Fruit fly (Drosophila melanogaster): ENCODE data around the gene Acbp5.

Gene Acbp5

dm6 chr3L:8787701-8788100, 644 bp downstream of the Acbp5 start (continued):
- TF ChIP-seq ERR (GFP tag; optimal IDR thresholded peaks at IDR 0.05) = no peak
- no peak for TF ChIP-seq crol (GFP tag; IDR thresholded peaks at IDR 0.05)
- no peak for TF ChIP-seq unpg (GFP tag; optimal IDR thresholded peaks at IDR 0.05)
- TF ChIP-seq CG2678 (tag; optimal IDR thresholded peaks at IDR 0.05) = peak; percentile 6
- no peak for TF ChIP-seq CG10979 (tag; optimal IDR thresholded peaks at IDR 0.05)
- no peak for TF ChIP-seq zen (tag; optimal IDR thresholded peaks at IDR 0.05)
- peak; percentile 40 for TF ChIP-seq sens (GFP tag)
- no peak for TF ChIP-seq CG10147 (GFP tag; optimal IDR thresholded peaks at IDR 0.05)
- TF ChIP-seq hbn (GFP tag; IDR thresholded peaks at IDR 0.05; ENCODE audit: partially characterized antibody) = no peak
- no peak for TF ChIP-seq Atf6 (GFP tag; IDR thresholded peaks at IDR 0.05)
- no peak for TF ChIP-seq run (tag; optimal IDR thresholded peaks at IDR 0.05)
- peak; percentile 94 for TF ChIP-seq exex (tag; optimal IDR thresholded peaks at IDR 0.05)
- TF ChIP-seq Ravus (GFP tag; IDR thresholded peaks at IDR 0.05) = no peak
- TF ChIP-seq bigmax (GFP tag; optimal IDR thresholded peaks at IDR 0.05) = peak; percentile 59
- no peak for TF ChIP-seq ranshi (GFP tag; IDR thresholded peaks at IDR 0.05)
- no peak for TF ChIP-seq CG4617 (GFP tag; optimal IDR thresholded peaks at IDR 0.05; ENCODE audit: borderline replicate concordance)
- TF ChIP-seq CG12155 (GFP tag; optimal IDR thresholded peaks at IDR 0.05) = no peak
- TF ChIP-seq dimm (GFP tag; IDR thresholded peaks at IDR 0.05) = no peak
- no peak for TF ChIP-seq fru (optimal IDR thresholded peaks at IDR 0.05)
- no peak for TF ChIP-seq sisA (GFP tag; IDR thresholded peaks at IDR 0.05)
- TF ChIP-seq kni (GFP tag; optimal IDR thresholded peaks at IDR 0.05) = no peak
- no peak for TF ChIP-seq Antp (GFP tag; optimal IDR thresholded peaks at IDR 0.05)
- TF ChIP-seq sug (tag; optimal IDR thresholded peaks at IDR 0.05) = peak; percentile 44
- TF ChIP-seq BEAF-32 (GFP tag; optimal IDR thresholded peaks at IDR 0.05) = no peak
- no peak for TF ChIP-seq gcm2 (GFP tag; optimal IDR thresholded peaks at IDR 0.05)
- TF ChIP-seq nau (GFP tag; optimal IDR thresholded peaks at IDR 0.05) = no peak
- no peak for TF ChIP-seq CrebB (tag; optimal IDR thresholded peaks at IDR 0.05)
- no peak for TF ChIP-seq CG11093 (GFP tag; IDR thresholded peaks at IDR 0.05)
- TF ChIP-seq dmrt11E (tag; optimal IDR thresholded peaks at IDR 0.05) = no peak
- no peak for TF ChIP-seq CG8478 (optimal IDR thresholded peaks at IDR 0.05)
- peak; percentile 84 for TF ChIP-seq CG34376 (GFP tag; optimal IDR thresholded peaks at IDR 0.05)
- no peak for TF ChIP-seq CHES-1-like (GFP tag; optimal IDR thresholded peaks at IDR 0.05)
- no peak for TF ChIP-seq CG16863 (GFP tag; optimal IDR thresholded peaks at IDR 0.05)
- no peak for TF ChIP-seq CG42726 (GFP tag; IDR thresholded peaks at IDR 0.05; ENCODE audit: partially characterized antibody)
- no peak for TF ChIP-seq Xbp1 (GFP tag; optimal IDR thresholded peaks at IDR 0.05)
- TF ChIP-seq Hmr (GFP tag; optimal IDR thresholded peaks at IDR 0.05) = no peak
- TF ChIP-seq CG17359 (tag; optimal IDR thresholded peaks at IDR 0.05) = no peak
- TF ChIP-seq Sin3A (optimal IDR thresholded peaks at IDR 0.05) = no peak
- TF ChIP-seq BtbVII (GFP tag; optimal IDR thresholded peaks at IDR 0.05) = no peak
- no peak for TF ChIP-seq Dad (GFP tag; optimal IDR thresholded peaks at IDR 0.05)
- peak in 1 of 2 experiments; percentile 13 for TF ChIP-seq Hr78 (GFP tag; optimal IDR thresholded peaks at IDR 0.05)
- no peak for TF ChIP-seq CG32532 (GFP tag; IDR thresholded peaks at IDR 0.05)
- TF ChIP-seq tx (GFP tag; optimal IDR thresholded peaks at IDR 0.05) = no peak
- no peak for TF ChIP-seq CG16779 (GFP tag; IDR thresholded peaks at IDR 0.05)
- no peak for TF ChIP-seq ssp (GFP tag; IDR thresholded peaks at IDR 0.05)
- TF ChIP-seq MESR4 (GFP tag; optimal IDR thresholded peaks at IDR 0.05) = no peak
- TF ChIP-seq pros (GFP tag; optimal IDR thresholded peaks at IDR 0.05) = no peak
- no peak for TF ChIP-seq luna (GFP tag; optimal IDR thresholded peaks at IDR 0.05)
- TF ChIP-seq Mad (GFP tag; optimal IDR thresholded peaks at IDR 0.05) = no peak
- no peak for TF ChIP-seq Rfx (GFP tag; IDR thresholded peaks at IDR 0.05)
- no peak for TF ChIP-seq Scr (GFP tag; IDR thresholded peaks at IDR 0.05; ENCODE audit: partially characterized antibody)

Data from whole organism, embryonic.